Worm (Caenorhabditis elegans) whole organism, early embryonic: ENCODE measurements around the gene mrps-22.

Source experiments
- B0310.2 ChIP-seq: sonication (generic microtip); optimal IDR thresholded peaks from 2 replicates; lab custom pipeline; 2016; ENCODE audit warnings: mild to moderate bottlenecking, missing genetic modification characterization, missing compliant biosample characterization
- F13C5.2 ChIP-seq: sonication (generic microtip); optimal IDR thresholded peaks from 2 replicates; lab custom pipeline; 2017; ENCODE audit warnings: mild to moderate bottlenecking, missing genetic modification characterization, inconsistent platforms, missing compliant biosample characterization
- aly-1 ChIP-seq: sonication (generic microtip); optimal IDR thresholded peaks from 2 replicates; lab custom pipeline; 2016; ENCODE audit warnings: missing genetic modification characterization, missing compliant biosample characterization
- ama-1 ChIP-seq: fragments of 150-350 bp; optimal IDR thresholded peaks from 2 replicates; lab custom pipeline; 2014
- ceh-13 ChIP-seq: fragments of 200-800 bp; sonication (Bioruptor generic); optimal IDR thresholded peaks from 2 replicates; lab custom pipeline; 2018; ENCODE audit warnings: mild to moderate bottlenecking, missing genetic modification characterization, missing compliant biosample characterization
- ceh-36 ChIP-seq: sonication (generic microtip); optimal IDR thresholded peaks from 2 replicates; lab custom pipeline; 2016; ENCODE audit warnings: missing genetic modification characterization, inconsistent platforms, missing compliant biosample characterization
- ets-7 ChIP-seq: sonication (generic microtip); optimal IDR thresholded peaks from 2 replicates; lab custom pipeline; 2016; ENCODE audit warnings: missing genotype, missing genetic modification characterization, missing compliant biosample characterization
- flt-1 ChIP-seq: fragments of 200-800 bp; sonication (Bioruptor generic); IDR thresholded peaks from 2 replicates; pipeline ENCODE4 v1.3.6; 2022; ENCODE audit warnings: missing genetic modification characterization, missing compliant biosample characterization
- hmbx-1 ChIP-seq: sonication (generic microtip); optimal IDR thresholded peaks from 2 replicates; lab custom pipeline; 2016; ENCODE audit warnings: mild to moderate bottlenecking, missing genetic modification characterization, missing compliant biosample characterization
- hmg-4 ChIP-seq: fragments of 200-800 bp; sonication (Bioruptor generic); optimal IDR thresholded peaks from 2 replicates; lab custom pipeline; 2018; ENCODE audit warnings: mild to moderate bottlenecking, missing genetic modification characterization, missing compliant biosample characterization
- hnd-1 ChIP-seq: sonication (generic microtip); optimal IDR thresholded peaks from 2 replicates; lab custom pipeline; 2016; ENCODE audit warnings: missing genetic modification characterization, missing compliant biosample characterization
- pes-1 ChIP-seq: fragments of 200-800 bp; sonication (Bioruptor generic); IDR thresholded peaks from 2 replicates; pipeline ENCODE4 v1.3.6; 2022; ENCODE audit warnings: missing genetic modification reagents, missing genetic modification characterization, missing compliant biosample characterization
- scrt-1 ChIP-seq: fragments of 200-800 bp; sonication (Bioruptor generic); IDR thresholded peaks from 2 replicates; pipeline ENCODE4 v1.3.6; 2022; ENCODE audit warnings: missing genetic modification characterization, missing compliant biosample characterization
- sea-1 ChIP-seq: fragments of 200-800 bp; sonication (Bioruptor generic); conservative IDR thresholded peaks from 2 replicates; pipeline ENCODE4 v1.3.6; 2022; ENCODE audit warnings: missing genetic modification characterization, missing compliant biosample characterization
- tbx-11 ChIP-seq: fragments of 200-800 bp; sonication (Bioruptor generic); IDR thresholded peaks from 2 replicates; pipeline ENCODE4 v1.3.6; 2022; ENCODE audit warnings: missing genetic modification characterization, missing compliant biosample characterization
- tbx-37 ChIP-seq: fragments of 200-800 bp; sonication (Bioruptor generic); conservative IDR thresholded peaks from 2 replicates; pipeline ENCODE4 v1.3.6; 2022; ENCODE audit warnings: missing genetic modification reagents, missing genetic modification characterization, missing compliant biosample characterization
- tra-4 ChIP-seq: sonication (generic microtip); optimal IDR thresholded peaks from 2 replicates; lab custom pipeline; 2017; ENCODE audit warnings: missing genetic modification characterization, missing compliant biosample characterization

The mrps-22 gene

ce11 chrII:10598039-10598438 lies 15.6 kb downstream of the mrps-22 start, which contains the start of gene C14A4.8:
TSS of gene C14A4.8 (minus strand) at chrII:10598139.
- TF ChIP-seq scrt-1 (GFP tag; lab: Robert Waterston, UW) (no peak), sea-1 (GFP tag; lab: Robert Waterston, UW) (no peak), ama-1 (lab: Kevin White, UChicago) (no peak), hnd-1 (no peak), ceh-13 (no peak), F13C5.2 (tag; lab: Kevin White, UChicago) (no peak), tra-4 (tag; lab: Kevin White, UChicago) (no peak), hmbx-1 (tag; lab: Kevin White, UChicago) (no peak)

ce11 chrII:10598970-10599369 lies 16.6 kb downstream of the mrps-22 start, which contains the start of gene C14A4.9:
TSS of gene C14A4.9 (plus strand) at chrII:10599337.
- no peak for TF ChIP-seq tbx-11
- no peak for TF ChIP-seq pes-1 (GFP tag; lab: Robert Waterston, UW)
- TF ChIP-seq ama-1 (lab: Kevin White, UChicago): no peak
- TF ChIP-seq aly-1 (tag; lab: Kevin White, UChicago): no peak
- no peak for TF ChIP-seq ceh-36 (tag; lab: Kevin White, UChicago)
- TF ChIP-seq tra-4 (tag; lab: Kevin White, UChicago): no peak
- TF ChIP-seq sea-1 (GFP tag; lab: Robert Waterston, UW): no peak
- no peak for TF ChIP-seq hmbx-1 (tag; lab: Kevin White, UChicago)
- TF ChIP-seq ceh-13: no peak
- TF ChIP-seq flt-1 (GFP tag; lab: Robert Waterston, UW): no peak
- TF ChIP-seq scrt-1 (GFP tag; lab: Robert Waterston, UW): no peak
- TF ChIP-seq F13C5.2 (tag; lab: Kevin White, UChicago): no peak
- TF ChIP-seq hnd-1: no peak
- no peak for TF ChIP-seq ets-7 (tag; lab: Kevin White, UChicago)
- TF ChIP-seq B0310.2 (tag; lab: Kevin White, UChicago): no peak

DNA sequence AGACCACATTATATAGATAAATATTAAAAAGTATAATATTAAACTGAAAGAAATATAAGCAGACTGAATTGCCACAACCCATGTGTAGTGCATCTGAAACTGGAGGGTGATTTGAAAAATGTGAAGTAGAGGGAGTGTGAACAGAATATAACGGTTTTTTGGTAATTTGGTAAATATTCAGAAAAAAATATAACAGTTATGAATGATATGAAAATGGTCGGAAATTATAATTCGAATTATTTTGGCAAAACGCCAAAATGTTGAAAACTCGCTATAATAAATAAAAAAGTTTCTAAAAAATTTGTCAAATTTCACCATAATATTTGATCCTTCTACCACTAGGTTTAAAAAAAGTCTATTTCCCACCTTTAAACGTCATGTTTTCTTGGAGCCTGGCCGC lies 19.8 kb downstream of the mrps-22 start, which contains the start of gene srv-2:
Gene srv-2, minus strand, starts transcription at position 101 of the 400 bp plus-strand sequence.
- no peak for TF ChIP-seq aly-1 (tag; lab: Kevin White, UChicago)
- no peak for TF ChIP-seq tra-4 (tag; lab: Kevin White, UChicago)
- no peak for TF ChIP-seq tbx-11
- TF ChIP-seq scrt-1 (GFP tag; lab: Robert Waterston, UW): no peak
- TF ChIP-seq B0310.2 (tag; lab: Kevin White, UChicago): no peak
- no peak for TF ChIP-seq ets-7 (tag; lab: Kevin White, UChicago)
- TF ChIP-seq flt-1 (GFP tag; lab: Robert Waterston, UW): no peak
- TF ChIP-seq ceh-13: no peak
- TF ChIP-seq ceh-36 (tag; lab: Kevin White, UChicago): no peak
- TF ChIP-seq hmg-4 (GFP tag; lab: Kevin White, UChicago): no peak

ce11 chrII:10603560-10603959 lies 21.1 kb downstream of the mrps-22 start:
- TF ChIP-seq ets-7 (tag; lab: Kevin White, UChicago) (no peak), hnd-1 (no peak), ceh-13 (no peak), scrt-1 (GFP tag; lab: Robert Waterston, UW) (no peak), tbx-37 (GFP tag; lab: Robert Waterston, UW) (no peak), pes-1 (GFP tag; lab: Robert Waterston, UW) (no peak), B0310.2 (tag; lab: Kevin White, UChicago) (no peak), F13C5.2 (tag; lab: Kevin White, UChicago) (no peak), aly-1 (tag; lab: Kevin White, UChicago) (no peak), hmbx-1 (tag; lab: Kevin White, UChicago) (no peak), tra-4 (tag; lab: Kevin White, UChicago) (no peak)

ce11 chrII:10605512-10605911 lies 23.1 kb downstream of the mrps-22 start, which contains the start of gene taf-13:
TSS of gene taf-13 (minus strand) at chrII:10605612.
- TF ChIP-seq ceh-36 (tag; lab: Kevin White, UChicago) (no peak), B0310.2 (tag; lab: Kevin White, UChicago) (no peak), F13C5.2 (tag; lab: Kevin White, UChicago) (no peak), ceh-13 (no peak), sea-1 (GFP tag; lab: Robert Waterston, UW) (no peak), scrt-1 (GFP tag; lab: Robert Waterston, UW) (no peak), ama-1 (lab: Kevin White, UChicago) (no peak), hnd-1 (no peak), tbx-37 (GFP tag; lab: Robert Waterston, UW) (no peak), tra-4 (tag; lab: Kevin White, UChicago) (no peak), ets-7 (tag; lab: Kevin White, UChicago) (no peak), flt-1 (GFP tag; lab: Robert Waterston, UW) (no peak), hmg-4 (GFP tag; lab: Kevin White, UChicago) (no peak), hmbx-1 (tag; lab: Kevin White, UChicago) (no peak), aly-1 (tag; lab: Kevin White, UChicago) (no peak), pes-1 (GFP tag; lab: Robert Waterston, UW) (no peak)

DNA sequence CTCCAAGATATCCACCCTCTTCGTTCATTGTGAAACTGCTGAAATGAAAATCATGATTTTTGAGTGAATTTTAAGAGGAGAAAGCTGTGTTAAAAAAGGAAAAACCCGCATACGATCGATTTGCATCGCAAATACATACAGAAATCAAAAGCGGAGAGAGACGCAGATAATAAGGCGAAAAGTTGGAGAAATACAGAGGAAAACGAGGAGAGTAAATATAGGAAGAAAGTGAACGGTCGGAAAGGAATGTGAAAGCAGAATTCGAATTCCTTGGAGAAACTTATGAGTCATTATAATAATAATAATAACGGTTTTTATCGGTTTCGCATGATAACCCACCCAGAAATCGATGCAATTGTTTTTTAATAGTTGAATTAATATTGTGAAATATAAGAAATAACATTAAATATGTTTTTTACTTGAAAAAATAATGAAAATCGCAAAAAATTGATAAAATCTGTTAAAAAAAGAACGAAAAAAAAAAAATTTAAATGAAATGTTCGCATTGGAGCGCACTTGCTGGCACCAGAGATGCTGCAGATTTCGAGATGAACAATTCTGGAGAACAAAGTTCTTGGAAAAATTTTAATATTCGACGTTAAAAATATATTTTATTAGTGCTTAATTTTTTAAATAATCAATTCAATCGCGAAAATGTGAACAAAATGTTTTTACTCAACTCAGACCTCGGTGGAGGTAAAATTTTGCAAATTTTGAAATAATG lies 25.0 kb downstream of the mrps-22 start, which contains the start of gene ccm-3:
Gene ccm-3, minus strand, starts transcription at position 38 of the 724 bp plus-strand sequence.
- TF ChIP-seq hnd-1 (no peak), sea-1 (GFP tag; lab: Robert Waterston, UW) (no peak), ama-1 (lab: Kevin White, UChicago) (no peak), ceh-13 (no peak), scrt-1 (GFP tag; lab: Robert Waterston, UW) (no peak), tbx-37 (GFP tag; lab: Robert Waterston, UW) (no peak), tra-4 (tag; lab: Kevin White, UChicago) (no peak), F13C5.2 (tag; lab: Kevin White, UChicago) (no peak), ets-7 (tag; lab: Kevin White, UChicago) (no peak), tbx-11 (no peak), hmbx-1 (tag; lab: Kevin White, UChicago) (no peak), aly-1 (tag; lab: Kevin White, UChicago) (no peak), ceh-36 (tag; lab: Kevin White, UChicago) (no peak), hmg-4 (GFP tag; lab: Kevin White, UChicago) (no peak), pes-1 (GFP tag; lab: Robert Waterston, UW) (no peak), B0310.2 (tag; lab: Kevin White, UChicago) (no peak), flt-1 (GFP tag; lab: Robert Waterston, UW) (no peak)
